Worm (Caenorhabditis elegans) whole organism, early embryonic: ENCODE data around the gene xpo-1.

Experiments used
- ama-1 ChIP-seq: fragments of 150-350 bp; optimal IDR thresholded peaks from 2 replicates; lab custom pipeline; 2014
- ets-7 ChIP-seq: sonication (generic microtip); optimal IDR thresholded peaks from 2 replicates; lab custom pipeline; 2016; ENCODE audit warnings: missing genotype, missing genetic modification characterization, missing compliant biosample characterization
- hmg-4 ChIP-seq: fragments of 200-800 bp; sonication (Bioruptor generic); optimal IDR thresholded peaks from 2 replicates; lab custom pipeline; 2018; ENCODE audit warnings: mild to moderate bottlenecking, missing genetic modification characterization, missing compliant biosample characterization
- hnd-1 ChIP-seq: sonication (generic microtip); optimal IDR thresholded peaks from 2 replicates; lab custom pipeline; 2016; ENCODE audit warnings: missing genetic modification characterization, missing compliant biosample characterization
- scrt-1 ChIP-seq: fragments of 200-800 bp; sonication (Bioruptor generic); IDR thresholded peaks from 2 replicates; pipeline ENCODE4 v1.3.6; 2022; ENCODE audit warnings: missing genetic modification characterization, missing compliant biosample characterization
- sea-1 ChIP-seq: fragments of 200-800 bp; sonication (Bioruptor generic); conservative IDR thresholded peaks from 2 replicates; pipeline ENCODE4 v1.3.6; 2022; ENCODE audit warnings: missing genetic modification characterization, missing compliant biosample characterization
- tbx-37 ChIP-seq: fragments of 200-800 bp; sonication (Bioruptor generic); conservative IDR thresholded peaks from 2 replicates; pipeline ENCODE4 v1.3.6; 2022; ENCODE audit warnings: missing genetic modification reagents, missing genetic modification characterization, missing compliant biosample characterization
- tra-4 ChIP-seq: sonication (generic microtip); optimal IDR thresholded peaks from 2 replicates; lab custom pipeline; 2017; ENCODE audit warnings: missing genetic modification characterization, missing compliant biosample characterization

DNA sequence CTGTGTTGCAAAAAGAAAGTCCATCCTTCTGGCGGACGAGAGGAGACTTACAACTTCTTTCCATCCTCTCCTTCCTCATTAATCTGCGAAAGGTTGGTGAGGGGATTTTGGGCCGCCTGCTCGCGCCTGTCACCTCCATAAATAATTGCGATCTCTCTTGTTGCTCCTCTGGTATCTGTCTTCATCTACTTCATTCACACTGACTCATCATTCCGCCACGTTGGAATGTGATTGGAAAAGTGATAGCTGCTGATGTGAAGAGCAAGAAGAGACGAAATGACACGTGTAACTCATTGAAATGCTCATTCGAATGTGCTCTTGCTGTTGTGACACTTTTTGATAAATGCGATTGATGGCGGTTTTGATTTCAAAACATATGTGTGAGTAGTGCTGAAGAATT is 17.8 kb downstream of the xpo-1 start:
- TF ChIP-seq hmg-4 (GFP tag; lab: Kevin White, UChicago) (no peak), scrt-1 (GFP tag; lab: Robert Waterston, UW) (no peak), sea-1 (no peak), ama-1 (lab: Kevin White, UChicago) (no peak), tbx-37 (GFP tag; lab: Robert Waterston, UW) (no peak), hnd-1 (no peak), tra-4 (tag; lab: Kevin White, UChicago) (no peak), ets-7 (no peak)
